Fruit fly (Drosophila melanogaster) whole organism: Measurements from ENCODE around the gene Sodh1.

ENCODE experiments used
- CG8478 ChIP-seq: fragments of >200 bp; optimal IDR thresholded peaks from 2 replicates; lab custom pipeline; 2018; ENCODE audit warnings: inconsistent platforms
- EcR ChIP-seq, 2 experiments: fragments of >200 bp; optimal IDR thresholded peaks; 2 replicates each; lab custom pipeline; 2017; ENCODE audit warnings: missing biosample characterization in 2 of 2, missing genetic modification characterization in 2 of 2, missing genetic modification reagents in 2 of 2
- pan ChIP-seq: fragments of >200 bp; optimal IDR thresholded peaks from 2 replicates; lab custom pipeline; 2017
- psq ChIP-seq: fragments of >200 bp; optimal IDR thresholded peaks from 2 replicates; lab custom pipeline; 2017
- usp ChIP-seq: fragments of >200 bp; optimal IDR thresholded peaks from 2 replicates; lab custom pipeline; 2017; ENCODE audit warnings: missing biosample characterization, missing genetic modification characterization, mixed read lengths

dm6 chr3R:7006934-7007333, 45.2 kb upstream of the Sodh1 start:
- TF ChIP-seq CG8478 (lab: Kevin White, UChicago) (no peak), pan (lab: Kevin White, UChicago) (no peak), psq (lab: Kevin White, UChicago) (no peak), EcR (GFP tag; optimal IDR thresholded peaks at IDR 0.05; lab: Kevin White, UChicago) (no peak), usp (GFP tag; lab: Kevin White, UChicago) (no peak)
